Worm (Caenorhabditis elegans) whole organism, L4 larva: ENCODE data around the gene mtm-6.
A peak's percentile ranks its signal among the peaks of the same experiment; 100 is the strongest.

Experiments used
- D1046.2 ChIP-seq: fragments of 200-800 bp; sonication (Bioruptor generic); IDR thresholded peaks from 2 replicates; pipeline ENCODE4 v1.3.6; 2022; ENCODE audit warnings: missing genetic modification characterization, missing compliant biosample characterization
- F26F4.8 ChIP-seq: fragments of 200-800 bp; sonication (Bioruptor generic); conservative IDR thresholded peaks from 2 replicates; pipeline ENCODE4 v1.3.6; 2022; ENCODE audit warnings: missing genetic modification characterization, missing compliant biosample characterization
- F37D6.2 ChIP-seq: sonication (generic microtip); optimal IDR thresholded peaks from 2 replicates; lab custom pipeline; 2016; ENCODE audit warnings: mild to moderate bottlenecking, missing genetic modification characterization, missing compliant biosample characterization
- F44E2.7 ChIP-seq: fragments of 200-800 bp; sonication (Bioruptor generic); IDR thresholded peaks from 2 replicates; pipeline ENCODE4 v2.1.2; 2022; ENCODE audit warnings: missing genetic modification characterization, missing compliant biosample characterization
- F49E8.2 ChIP-seq: sonication (generic microtip); optimal IDR thresholded peaks from 2 replicates; lab custom pipeline; 2016; ENCODE audit warnings: missing compliant biosample characterization, mild to moderate bottlenecking, missing genetic modification characterization, borderline replicate concordance
- R02D3.7 ChIP-seq: fragments of 150-350 bp; sonication (generic microtip); optimal IDR thresholded peaks from 3 replicates; lab custom pipeline; 2014; ENCODE audit warnings: missing biosample characterization, missing genetic modification characterization
- Y105C5A.15 ChIP-seq: fragments of 200-800 bp; sonication (Bioruptor generic); IDR thresholded peaks from 2 replicates; pipeline ENCODE4 v1.3.6; 2022; ENCODE audit warnings: missing genetic modification characterization, missing compliant biosample characterization
- aha-1 ChIP-seq: fragments of 150-350 bp; peaks from one replicate; lab custom pipeline; 2014; ENCODE audit warnings: missing biosample characterization, missing genetic modification characterization
- aly-2 ChIP-seq: sonication (generic microtip); optimal IDR thresholded peaks from 2 replicates; lab custom pipeline; 2018; ENCODE audit warnings: missing biosample characterization, missing genetic modification characterization
- ama-1 ChIP-seq: fragments of 150-350 bp; optimal IDR thresholded peaks from 2 replicates; lab custom pipeline; 2014; ENCODE audit warnings: inconsistent platforms, mixed read lengths
- ceh-44 ChIP-seq: fragments of 200-800 bp; sonication (Bioruptor generic); IDR thresholded peaks from 2 replicates; pipeline ENCODE4 v1.3.6; 2022; ENCODE audit warnings: missing genetic modification reagents, missing genetic modification characterization, missing compliant biosample characterization
- ces-1 ChIP-seq: fragments of 150-350 bp; sonication (generic microtip); optimal IDR thresholded peaks from 4 replicates; lab custom pipeline; 2014; ENCODE audit warnings: missing biosample characterization, missing genetic modification reagents, missing genetic modification characterization
- cey-2 ChIP-seq: sonication (generic microtip); optimal IDR thresholded peaks from 3 replicates; lab custom pipeline; 2017; ENCODE audit warnings: missing genetic modification characterization, mild to moderate bottlenecking, missing compliant biosample characterization, antibody characterized with exemption, borderline replicate concordance; ENCODE audit not compliant: insufficient read depth
- dmd-8 ChIP-seq: fragments of 200-800 bp; sonication (Bioruptor generic); IDR thresholded peaks from 2 replicates; pipeline ENCODE4 v1.3.6; 2022; ENCODE audit warnings: missing genetic modification characterization, missing compliant biosample characterization
- dmd-9 ChIP-seq: fragments of 200-800 bp; sonication (Bioruptor generic); IDR thresholded peaks from 2 replicates; pipeline ENCODE4 v1.3.6; 2022; ENCODE audit warnings: missing genetic modification reagents, missing genetic modification characterization, missing compliant biosample characterization
- dpl-1 ChIP-seq: fragments of 150-350 bp; optimal IDR thresholded peaks from 2 replicates; lab custom pipeline; 2014; ENCODE audit warnings: missing biosample characterization, missing genetic modification reagents, missing genetic modification characterization
- duxl-1 ChIP-seq: sonication (generic microtip); optimal IDR thresholded peaks from 2 replicates; lab custom pipeline; 2016; ENCODE audit warnings: mild to moderate bottlenecking, missing genetic modification characterization, moderate library complexity, missing compliant biosample characterization; ENCODE audit not compliant: poor library complexity
- fkh-10 ChIP-seq: fragments of 150-350 bp; optimal IDR thresholded peaks from 2 replicates; lab custom pipeline; 2014; ENCODE audit warnings: missing biosample characterization, missing genetic modification reagents, missing genetic modification characterization
- fos-1 ChIP-seq: fragments of 150-350 bp; optimal IDR thresholded peaks from 2 replicates; lab custom pipeline; 2014; ENCODE audit warnings: missing biosample characterization, missing genetic modification characterization
- gei-8 ChIP-seq: fragments of 200-800 bp; sonication (Bioruptor generic); optimal IDR thresholded peaks from 2 replicates; lab custom pipeline; 2018; ENCODE audit warnings: mild to moderate bottlenecking, missing genetic modification characterization, missing compliant biosample characterization
- lin-13 ChIP-seq: fragments of 150-350 bp; optimal IDR thresholded peaks from 2 replicates; lab custom pipeline; 2014; ENCODE audit warnings: missing biosample characterization, missing genetic modification reagents, missing genetic modification characterization
- lin-15B ChIP-seq: fragments of 150-350 bp; sonication (generic microtip); optimal IDR thresholded peaks from 3 replicates; lab custom pipeline; 2014; ENCODE audit warnings: missing biosample characterization, missing genetic modification characterization
- lin-29 ChIP-seq: fragments of 200-800 bp; sonication (Bioruptor generic); IDR thresholded peaks from 2 replicates; pipeline ENCODE4 v1.3.6; 2022; ENCODE audit warnings: missing genetic modification reagents, missing genetic modification characterization, missing compliant biosample characterization
- lin-38 ChIP-seq: fragments of 200-800 bp; sonication (Bioruptor generic); IDR thresholded peaks from 2 replicates; pipeline ENCODE4 v1.3.6; 2022; ENCODE audit warnings: missing genetic modification reagents, missing genetic modification characterization, missing compliant biosample characterization
- lsy-2 ChIP-seq, 2 experiments: fragments of 150-350 bp in 1 of 2; sonication (generic microtip) in 1 of 2; optimal IDR thresholded peaks; 2 replicates each; lab custom pipeline; 2014 to 2017; ENCODE audit warnings: missing biosample characterization in 2 of 2, missing genetic modification characterization in 2 of 2
- mxl-2 ChIP-seq: fragments of 200-800 bp; sonication (Bioruptor generic); conservative IDR thresholded peaks from 2 replicates; pipeline ENCODE4 v1.3.6; 2022; ENCODE audit warnings: missing genetic modification reagents, missing genetic modification characterization, missing compliant biosample characterization
- nhr-102 ChIP-seq: sonication (generic microtip); optimal IDR thresholded peaks from 2 replicates; lab custom pipeline; 2016; ENCODE audit warnings: mild to moderate bottlenecking, missing genetic modification characterization, moderate library complexity, missing compliant biosample characterization
- nhr-25 ChIP-seq: sonication (generic microtip); optimal IDR thresholded peaks from 2 replicates; lab custom pipeline; 2017; ENCODE audit warnings: missing genetic modification characterization, mild to moderate bottlenecking, missing compliant biosample characterization, antibody characterized with exemption, moderate library complexity, borderline replicate concordance; ENCODE audit not compliant: insufficient read depth
- nhr-41 ChIP-seq: fragments of 200-800 bp; sonication (Bioruptor generic); IDR thresholded peaks from 2 replicates; pipeline ENCODE4 v1.3.6; 2022; ENCODE audit warnings: missing genetic modification reagents, missing genetic modification characterization, missing compliant biosample characterization
- nhr-42 ChIP-seq: fragments of 200-800 bp; sonication (Bioruptor generic); IDR thresholded peaks from 2 replicates; pipeline ENCODE4 v1.3.6; 2022; ENCODE audit warnings: missing genetic modification characterization, missing compliant biosample characterization
- rbr-2 ChIP-seq: sonication (generic microtip); optimal IDR thresholded peaks from 2 replicates; lab custom pipeline; 2016; ENCODE audit warnings: missing genotype, missing genetic modification characterization, missing compliant biosample characterization
- set-16 ChIP-seq: fragments of 200-800 bp; sonication (Bioruptor generic); IDR thresholded peaks from 2 replicates; pipeline ENCODE4 v1.3.6; 2022; ENCODE audit warnings: missing genetic modification reagents, missing genetic modification characterization, missing compliant biosample characterization
- snpc-1.2 ChIP-seq: fragments of 200-800 bp; sonication (Bioruptor generic); IDR thresholded peaks from 2 replicates; pipeline ENCODE4 v1.3.6; 2022; ENCODE audit warnings: missing genetic modification reagents, missing genetic modification characterization, missing compliant biosample characterization
- snpc-4 ChIP-seq: fragments of 150-350 bp; optimal IDR thresholded peaks from 2 replicates; lab custom pipeline; 2014; ENCODE audit warnings: missing biosample characterization, missing genetic modification characterization
- spr-1 ChIP-seq: sonication (generic microtip); optimal IDR thresholded peaks from 2 replicates; lab custom pipeline; 2016; ENCODE audit warnings: mild to moderate bottlenecking, missing genetic modification characterization, missing compliant biosample characterization
- spr-3 ChIP-seq: fragments of 200-800 bp; sonication (Bioruptor generic); optimal IDR thresholded peaks from 2 replicates; lab custom pipeline; 2018; ENCODE audit warnings: mild to moderate bottlenecking, missing genetic modification characterization, missing compliant biosample characterization
- unc-39 ChIP-seq: sonication (generic microtip); optimal IDR thresholded peaks from 2 replicates; lab custom pipeline; 2017; ENCODE audit warnings: missing biosample characterization, missing genetic modification characterization
- unc-62 ChIP-seq, 3 experiments: fragments of 150-350 bp in 1 of 3; sonication (generic microtip); optimal IDR thresholded peaks in 2 of 3; peaks in 1 of 3; 1 replicate in 1 of 3; 2 replicates in 2 of 3; lab custom pipeline; 2014 to 2017; ENCODE audit warnings: missing biosample characterization in 3 of 3, missing genetic modification characterization in 3 of 3, missing genetic modification reagents in 3 of 3, missing genotype in 1 of 3
- zag-1 ChIP-seq: fragments of 150-350 bp; optimal IDR thresholded peaks from 2 replicates; lab custom pipeline; 2014; ENCODE audit warnings: missing biosample characterization, missing genetic modification characterization
- zip-11 ChIP-seq: fragments of 200-800 bp; sonication (Bioruptor generic); IDR thresholded peaks from 2 replicates; pipeline ENCODE4 v1.3.6; 2022; ENCODE audit warnings: missing genetic modification characterization, missing compliant biosample characterization

The mtm-6 gene

ce11 chrIII:13340504-13341274 is 6.2 kb upstream of the mtm-6 start:
- peak; percentile 72 for TF ChIP-seq dpl-1 (GFP tag; lab: Kevin White, UChicago)
- peak in 1 of 2 experiments; percentile 55 for TF ChIP-seq lsy-2 (tag; optimal IDR thresholded peaks at IDR 0.05; lab: Kevin White, UChicago)
- peak; percentile 52 for TF ChIP-seq aha-1 (tag; lab: Kevin White, UChicago)
- TF ChIP-seq zip-11: no peak

ce11 chrIII:13341275-13341626 is 5.6 kb upstream of the mtm-6 start, which contains the start of gene nud-1:
nud-1 (plus strand) TSS chrIII:13341527.
- TF ChIP-seq spr-1 (tag; lab: Kevin White, UChicago) (no peak), F26F4.8 (GFP tag; lab: Robert Waterston, UW) (no peak), R02D3.7 (tag; lab: Kevin White, UChicago) (no peak), F37D6.2 (tag; lab: Kevin White, UChicago) (no peak), zag-1 (tag; lab: Kevin White, UChicago) (no peak), duxl-1 (tag; lab: Kevin White, UChicago) (no peak), gei-8 (GFP tag; lab: Kevin White, UChicago) (no peak), rbr-2 (tag; lab: Kevin White, UChicago) (no peak), fkh-10 (GFP tag; lab: Kevin White, UChicago) (no peak), snpc-4 (no peak), lin-13 (GFP tag; lab: Kevin White, UChicago) (no peak), mxl-2 (no peak), lin-38 (GFP tag; lab: Robert Waterston, UW) (no peak), aly-2 (tag; lab: Kevin White, UChicago) (no peak), dpl-1 (GFP tag; lab: Kevin White, UChicago) (no peak)

- TF ChIP-seq lin-15B: no peak
- no peak for TF ChIP-seq D1046.2 (GFP tag; lab: Robert Waterston, UW)
- TF ChIP-seq unc-62 (GFP tag; optimal IDR thresholded peaks at IDR 0.05 in 1 of 2; lab: Kevin White, UChicago): peak in 1 of 2 experiments; percentile 93
- TF ChIP-seq unc-62 (tag; optimal IDR thresholded peaks at IDR 0.05; lab: Kevin White, UChicago): no peak
- TF ChIP-seq nhr-25 (tag; lab: Kevin White, UChicago): no peak
- no peak for TF ChIP-seq ces-1
- TF ChIP-seq dpl-1 (GFP tag; lab: Kevin White, UChicago): no peak
- TF ChIP-seq mxl-2: no peak
These were observed 4.7 kb upstream of the mtm-6 start, which contains the start of gene dro-1 for ce11 chrIII:13342079-13342734. dro-1 (plus strand) TSS chrIII:13342684.

- TF ChIP-seq F44E2.7 (GFP tag; lab: Robert Waterston, UW) (no peak), unc-39 (tag; lab: Kevin White, UChicago) (no peak), lin-13 (GFP tag; lab: Kevin White, UChicago) (no peak), aly-2 (tag; lab: Kevin White, UChicago) (no peak), cey-2 (tag; lab: Kevin White, UChicago) (no peak), D1046.2 (GFP tag; lab: Robert Waterston, UW) (no peak), dmd-9 (no peak), F26F4.8 (GFP tag; lab: Robert Waterston, UW) (no peak), nhr-42 (no peak), fos-1 (tag; lab: Kevin White, UChicago) (no peak)
These were observed 3.8 kb upstream of the mtm-6 start, which contains the start of gene ife-1 for ce11 chrIII:13343117-13343516. ife-1 (plus strand) TSS chrIII:13343417.

- no peak for TF ChIP-seq nhr-102 (tag; lab: Kevin White, UChicago)
- TF ChIP-seq F49E8.2 (tag; lab: Kevin White, UChicago): no peak
- no peak for TF ChIP-seq nhr-41 (GFP tag; lab: Robert Waterston, UW)
- TF ChIP-seq aha-1 (tag; lab: Kevin White, UChicago): peak; percentile 61
- TF ChIP-seq set-16 (GFP tag; lab: Robert Waterston, UW): 0 out of 2 replicates have a peak, but pooled peaks have one; percentile 4
- no peak for TF ChIP-seq spr-3
- 0 out of 2 replicates have a peak, but pooled peaks have one; percentile 14 for TF ChIP-seq dmd-8 (GFP tag; lab: Robert Waterston, UW)
- TF ChIP-seq ama-1 (lab: Kevin White, UChicago): no peak
- TF ChIP-seq Y105C5A.15 (GFP tag; lab: Robert Waterston, UW): peak; percentile 67; the same call in 1 of the 2 replicates
- no peak for TF ChIP-seq F26F4.8 (GFP tag; lab: Robert Waterston, UW)
- TF ChIP-seq ceh-44 (GFP tag; lab: Robert Waterston, UW): no peak
- TF ChIP-seq snpc-1.2: peak; percentile 14; the same call in 1 of the 2 replicates
- TF ChIP-seq lin-29: no peak
- no peak for TF ChIP-seq D1046.2 (GFP tag; lab: Robert Waterston, UW)
These were observed 3.2 kb upstream of the mtm-6 start for ce11 chrIII:13343562-13344139.
